Fruit fly (Drosophila melanogaster) whole organism, embryonic: Measurements from ENCODE around the gene CG32855.

Experiments used
- Aef1 ChIP-seq: fragments of 200-800 bp; sonication (Bioruptor generic); IDR thresholded peaks from 3 replicates; pipeline ENCODE4 v1.3.6; 2022; ENCODE audit warnings: missing biosample characterization, missing genetic modification characterization
- Asciz ChIP-seq: fragments of 200-800 bp; sonication (Bioruptor generic); optimal IDR thresholded peaks from 2 replicates; lab custom pipeline; 2017; ENCODE audit warnings: missing biosample characterization, mild to moderate bottlenecking, missing genetic modification characterization, missing genetic modification reagents
- BEAF-32 ChIP-seq: fragments of 200-800 bp; sonication (Bioruptor generic); optimal IDR thresholded peaks from 3 replicates; lab custom pipeline; 2017; ENCODE audit warnings: missing biosample characterization, missing genetic modification characterization, mild to moderate bottlenecking, moderate library complexity, missing genetic modification reagents
- BtbVII ChIP-seq: fragments of 200-800 bp; sonication (Bioruptor generic); optimal IDR thresholded peaks from 3 replicates; lab custom pipeline; 2017; ENCODE audit warnings: missing biosample characterization, mild to moderate bottlenecking, missing genetic modification characterization
- CG10366 ChIP-seq: fragments of 200-800 bp; sonication (Bioruptor generic); IDR thresholded peaks from 2 replicates; pipeline ENCODE4 v1.3.6; 2022; ENCODE audit warnings: missing biosample characterization, missing genetic modification characterization
- CG11398 ChIP-seq: fragments of 200-800 bp; sonication (Bioruptor generic); optimal IDR thresholded peaks from 2 replicates; lab custom pipeline; 2016; ENCODE audit warnings: missing biosample characterization, missing genetic modification characterization
- CG11456 ChIP-seq: fragments of 200-800 bp; sonication (Bioruptor generic); IDR thresholded peaks from 3 replicates; pipeline ENCODE4 v1.3.6; 2022; ENCODE audit warnings: missing biosample characterization, missing genetic modification characterization
- CG11504 ChIP-seq: fragments of 200-800 bp; sonication (Bioruptor generic); optimal IDR thresholded peaks from 3 replicates; lab custom pipeline; 2019; ENCODE audit warnings: missing biosample characterization, mild to moderate bottlenecking, missing genetic modification characterization, moderate library complexity
- CG11560 ChIP-seq: fragments of 200-800 bp; sonication (Bioruptor generic); IDR thresholded peaks from 3 replicates; pipeline ENCODE4 v1.3.6; 2022; ENCODE audit warnings: missing biosample characterization, missing genetic modification characterization
- CG12155 ChIP-seq: fragments of 200-800 bp; sonication (Bioruptor generic); optimal IDR thresholded peaks from 3 replicates; lab custom pipeline; 2016; ENCODE audit warnings: missing biosample characterization, missing genetic modification characterization
- CG12659 ChIP-seq: fragments of 200-800 bp; sonication (Bioruptor generic); optimal IDR thresholded peaks from 3 replicates; lab custom pipeline; 2017; ENCODE audit warnings: mild to moderate bottlenecking, missing biosample characterization, missing genetic modification reagents, missing genetic modification characterization
- CG13287 ChIP-seq: fragments of 200-800 bp; sonication (Bioruptor generic); IDR thresholded peaks from 2 replicates; pipeline ENCODE4 v1.3.6; 2022; ENCODE audit warnings: missing biosample characterization, missing genetic modification characterization; ENCODE audit not compliant: partially characterized antibody
- CG14710 ChIP-seq: fragments of 200-800 bp; sonication (Bioruptor generic); optimal IDR thresholded peaks from 3 replicates; lab custom pipeline; 2019; ENCODE audit warnings: missing biosample characterization, mild to moderate bottlenecking, missing genetic modification characterization, moderate library complexity
- CG14860 ChIP-seq: fragments of 200-800 bp; sonication (Bioruptor generic); IDR thresholded peaks from 3 replicates; pipeline ENCODE4 v1.3.6; 2022; ENCODE audit warnings: missing biosample characterization, missing genetic modification characterization; ENCODE audit not compliant: partially characterized antibody
- CG16815 ChIP-seq: fragments of 200-800 bp; sonication (Bioruptor generic); optimal IDR thresholded peaks from 3 replicates; lab custom pipeline; 2017; ENCODE audit warnings: missing biosample characterization, mild to moderate bottlenecking, missing genetic modification characterization
- CG18599 ChIP-seq: fragments of 200-800 bp; sonication (Bioruptor generic); optimal IDR thresholded peaks from 3 replicates; lab custom pipeline; 2017; ENCODE audit warnings: missing biosample characterization, missing genetic modification characterization, mild to moderate bottlenecking, moderate library complexity, missing genetic modification reagents
- CG2889 ChIP-seq: fragments of 200-800 bp; sonication (Bioruptor generic); IDR thresholded peaks from 3 replicates; pipeline ENCODE4 v1.3.6; 2022; ENCODE audit warnings: missing biosample characterization, missing genetic modification characterization
- CG31388 ChIP-seq: fragments of 200-800 bp; sonication (Bioruptor generic); optimal IDR thresholded peaks from 2 replicates; lab custom pipeline; 2016; ENCODE audit warnings: missing biosample characterization, missing genetic modification characterization
- CG6689 ChIP-seq: fragments of 200-800 bp; sonication (Bioruptor generic); IDR thresholded peaks from 2 replicates; pipeline ENCODE4 v1.3.6; 2022; ENCODE audit warnings: missing biosample characterization, missing genetic modification characterization
- CG7786 ChIP-seq: fragments of 200-800 bp; sonication (Bioruptor generic); optimal IDR thresholded peaks from 2 replicates; lab custom pipeline; 2016; ENCODE audit warnings: missing biosample characterization, missing genetic modification characterization
- CG7839 ChIP-seq: fragments of 200-800 bp; sonication (Bioruptor generic); optimal IDR thresholded peaks from 3 replicates; lab custom pipeline; 2018; ENCODE audit warnings: missing biosample characterization, mild to moderate bottlenecking, missing genetic modification characterization, moderate library complexity
- CG7963 ChIP-seq: fragments of 200-800 bp; sonication (Bioruptor generic); IDR thresholded peaks from 3 replicates; pipeline ENCODE4 v1.3.6; 2022; ENCODE audit warnings: missing biosample characterization, missing genetic modification characterization; ENCODE audit not compliant: partially characterized antibody
- CG9609 ChIP-seq: fragments of 200-800 bp; sonication (Bioruptor generic); optimal IDR thresholded peaks from 3 replicates; lab custom pipeline; 2016; ENCODE audit warnings: missing biosample characterization, missing genetic modification characterization
- CG9727 ChIP-seq: fragments of 200-800 bp; sonication (Bioruptor generic); optimal IDR thresholded peaks from 3 replicates; lab custom pipeline; 2017; ENCODE audit warnings: missing biosample characterization, mild to moderate bottlenecking, missing genetic modification characterization
- CG9797 ChIP-seq: fragments of 200-800 bp; sonication (Bioruptor generic); optimal IDR thresholded peaks from 3 replicates; lab custom pipeline; 2018; ENCODE audit warnings: missing biosample characterization, mild to moderate bottlenecking, missing genetic modification characterization
- Chrac-16 ChIP-seq: fragments of 200-800 bp; sonication (Bioruptor generic); optimal IDR thresholded peaks from 3 replicates; lab custom pipeline; 2016; ENCODE audit warnings: missing biosample characterization, missing genetic modification characterization
- Hey ChIP-seq: fragments of 200-800 bp; sonication (Bioruptor generic); optimal IDR thresholded peaks from 3 replicates; lab custom pipeline; 2018; ENCODE audit warnings: missing biosample characterization, mild to moderate bottlenecking, missing genetic modification characterization
- Med ChIP-seq: fragments of 200-800 bp; sonication (Bioruptor generic); peaks from one replicate; lab custom pipeline; 2016; ENCODE audit warnings: missing biosample characterization, missing genetic modification characterization, mild to moderate bottlenecking, inconsistent platforms, moderate library complexity
- NFAT ChIP-seq: fragments of 200-800 bp; sonication (Bioruptor generic); IDR thresholded peaks from 2 replicates; pipeline ENCODE4 v1.3.6; 2022; ENCODE audit warnings: missing biosample characterization, missing genetic modification characterization
- Optix ChIP-seq: fragments of 200-800 bp; sonication (Bioruptor generic); IDR thresholded peaks from 3 replicates; pipeline ENCODE4 v1.3.6; 2022; ENCODE audit warnings: missing biosample characterization, missing genetic modification characterization
- ato ChIP-seq: fragments of 200-800 bp; sonication (Bioruptor generic); IDR thresholded peaks from 2 replicates; pipeline ENCODE4 v1.3.6; 2022; ENCODE audit warnings: missing biosample characterization, missing genetic modification characterization; ENCODE audit not compliant: partially characterized antibody
- az2 ChIP-seq: fragments of 200-800 bp; sonication (Bioruptor generic); optimal IDR thresholded peaks from 3 replicates; lab custom pipeline; 2016; ENCODE audit warnings: missing biosample characterization, missing genetic modification characterization
- bcd ChIP-seq: fragments of 200-800 bp; sonication (Bioruptor generic); optimal IDR thresholded peaks from 2 replicates; lab custom pipeline; 2017; ENCODE audit warnings: missing biosample characterization, mild to moderate bottlenecking, missing genetic modification characterization
- bowl ChIP-seq: fragments of 200-800 bp; sonication (Bioruptor generic); IDR thresholded peaks from 2 replicates; pipeline ENCODE4 v1.3.6; 2022; ENCODE audit warnings: missing biosample characterization, missing genetic modification characterization
- cwo ChIP-seq: fragments of 200-800 bp; sonication (Bioruptor generic); optimal IDR thresholded peaks from 3 replicates; lab custom pipeline; 2017; ENCODE audit warnings: missing biosample characterization, missing genetic modification characterization, mild to moderate bottlenecking, moderate library complexity, missing genetic modification reagents
- dpn ChIP-seq, 2 experiments: fragments of 200-800 bp; sonication (Bioruptor generic); optimal IDR thresholded peaks; 3 replicates each; lab custom pipeline; 2016; ENCODE audit warnings: missing biosample characterization in 2 of 2, missing genetic modification characterization in 2 of 2
- esg ChIP-seq: fragments of 200-800 bp; sonication (Bioruptor generic); conservative IDR thresholded peaks from 2 replicates; pipeline ENCODE4 v1.3.6; 2022; ENCODE audit warnings: missing biosample characterization, missing genetic modification characterization
- fru ChIP-seq: fragments of >200 bp; optimal IDR thresholded peaks from 2 replicates; lab custom pipeline; 2017
- gcm2 ChIP-seq: fragments of 200-800 bp; sonication (Bioruptor generic); optimal IDR thresholded peaks from 2 replicates; lab custom pipeline; 2016; ENCODE audit warnings: missing biosample characterization, missing genetic modification characterization
- hb ChIP-seq: fragments of 200-800 bp; sonication (Bioruptor generic); IDR thresholded peaks from 3 replicates; pipeline ENCODE4 v1.3.6; 2022; ENCODE audit warnings: missing biosample characterization, missing genetic modification characterization; ENCODE audit not compliant: partially characterized antibody
- jumu ChIP-seq: fragments of 200-800 bp; sonication (Bioruptor generic); optimal IDR thresholded peaks from 3 replicates; lab custom pipeline; 2016; ENCODE audit warnings: missing biosample characterization, missing genetic modification characterization
- nerfin-2 ChIP-seq: fragments of 200-800 bp; sonication (Bioruptor generic); IDR thresholded peaks from 2 replicates; pipeline ENCODE4 v1.3.6; 2022; ENCODE audit warnings: missing biosample characterization, missing genetic modification characterization; ENCODE audit not compliant: partially characterized antibody
- pnt ChIP-seq: fragments of 200-800 bp; sonication (Bioruptor generic); optimal IDR thresholded peaks from 3 replicates; lab custom pipeline; 2016; ENCODE audit warnings: missing biosample characterization, missing genetic modification characterization
- row ChIP-seq: fragments of 200-800 bp; sonication (Bioruptor generic); IDR thresholded peaks from 3 replicates; pipeline ENCODE4 v1.3.6; 2022; ENCODE audit warnings: missing biosample characterization, missing genetic modification characterization
- run ChIP-seq: fragments of 200-800 bp; sonication (Bioruptor generic); optimal IDR thresholded peaks from 3 replicates; lab custom pipeline; 2018; ENCODE audit warnings: missing biosample characterization, mild to moderate bottlenecking, missing genetic modification characterization
- slbo ChIP-seq: fragments of 200-800 bp; sonication (Bioruptor generic); IDR thresholded peaks from 2 replicates; pipeline ENCODE4 v1.3.6; 2022; ENCODE audit warnings: missing biosample characterization, missing genetic modification characterization
- tgo ChIP-seq: fragments of 200-800 bp; sonication (Bioruptor generic); IDR thresholded peaks from 3 replicates; pipeline ENCODE4 v1.3.6; 2022; ENCODE audit warnings: missing biosample characterization, missing genetic modification characterization
- tna ChIP-seq: fragments of 200-800 bp; sonication (Bioruptor generic); IDR thresholded peaks from 2 replicates; pipeline ENCODE4 v1.3.6; 2022; ENCODE audit warnings: missing biosample characterization, missing genetic modification characterization; ENCODE audit not compliant: partially characterized antibody
- trem ChIP-seq: fragments of 200-800 bp; optimal IDR thresholded peaks from 3 replicates; lab custom pipeline; 2019; ENCODE audit warnings: missing biosample characterization, mild to moderate bottlenecking, missing genetic modification characterization, moderate library complexity
- zfh1 ChIP-seq: fragments of 200-800 bp; sonication (Bioruptor generic); IDR thresholded peaks from 3 replicates; pipeline ENCODE4 v1.3.6; 2022; ENCODE audit warnings: missing biosample characterization, missing genetic modification characterization

The CG32855 gene

DNA sequence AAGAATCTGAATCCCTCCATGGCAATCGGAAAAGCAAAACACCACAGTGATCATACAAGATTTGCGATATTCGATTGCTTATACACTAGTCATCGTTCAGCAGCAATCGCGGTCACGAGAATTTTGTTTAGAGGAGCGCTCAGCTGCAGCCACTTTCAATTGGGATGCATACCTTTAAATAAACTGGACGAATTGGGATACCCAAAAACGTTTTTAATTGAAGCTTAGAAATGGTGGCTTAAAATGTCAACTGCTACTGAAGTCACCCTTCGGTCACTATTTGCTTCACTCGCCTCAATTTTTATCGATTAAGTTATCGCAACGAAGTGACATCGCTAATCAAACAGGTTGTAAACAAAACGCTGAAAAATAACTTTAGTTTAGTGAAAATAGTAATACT, 31.4 kb downstream of the CG32855 start, which contains the start of the genes IKKbeta and CG5013 (continued):
- TF ChIP-seq Optix (GFP tag; lab: Robert Waterston, UW), result 0 out of 3 replicates have a peak, but pooled peaks have one; percentile 34
- peak; percentile 60; the same call in 2 of the 3 replicates for TF ChIP-seq CG2889 (GFP tag; lab: Robert Waterston, UW)
- peak; percentile 73 for TF ChIP-seq jumu
- no peak for TF ChIP-seq CG16815 (GFP tag; lab: Kevin White, UChicago)
- TF ChIP-seq tna (GFP tag; lab: Robert Waterston, UW), result peak; percentile 53
- TF ChIP-seq CG13287 (GFP tag; lab: Robert Waterston, UW), result peak; percentile 85
- no peak for TF ChIP-seq Asciz
- TF ChIP-seq trem (tag; lab: Kevin White, UChicago), result peak; percentile 74
- TF ChIP-seq zfh1 (GFP tag; lab: Robert Waterston, UW), result 0 out of 3 replicates have a peak, but pooled peaks have one; percentile 34
- TF ChIP-seq bcd (GFP tag; lab: Kevin White, UChicago), result peak; percentile 31
- TF ChIP-seq CG18599 (GFP tag; lab: Kevin White, UChicago), result no peak
- TF ChIP-seq CG11560 (tag; lab: Robert Waterston, UW), result peak; percentile 95
- TF ChIP-seq BEAF-32 (GFP tag; lab: Kevin White, UChicago), result peak; percentile 89
- peak; percentile 48 for TF ChIP-seq CG9727 (GFP tag; lab: Kevin White, UChicago)
- TF ChIP-seq gcm2 (GFP tag; lab: Kevin White, UChicago), result no peak
- peak; percentile 26 for TF ChIP-seq az2 (GFP tag; lab: Kevin White, UChicago)
- TF ChIP-seq fru, result no peak
- TF ChIP-seq CG11398 (GFP tag; lab: Kevin White, UChicago), result peak; percentile 21
- peak; percentile 75 for TF ChIP-seq CG14710 (tag; lab: Kevin White, UChicago)
- 0 out of 2 replicates have a peak, but pooled peaks have one; percentile 41 for TF ChIP-seq NFAT (GFP tag; lab: Robert Waterston, UW)
- peak; percentile 14 for TF ChIP-seq pnt (GFP tag; lab: Kevin White, UChicago)
- no peak for TF ChIP-seq CG7839
- TF ChIP-seq BtbVII, result no peak
- TF ChIP-seq CG7963 (GFP tag; lab: Robert Waterston, UW), result peak; percentile 73
- TF ChIP-seq run, result no peak
- 0 out of 3 replicates have a peak, but pooled peaks have one; percentile 45 for TF ChIP-seq CG11456 (GFP tag; lab: Robert Waterston, UW)
- peak; percentile 53 for TF ChIP-seq CG11504 (tag; lab: Kevin White, UChicago)
- TF ChIP-seq Med (GFP tag; lab: Kevin White, UChicago), result peak; percentile 92
- TF ChIP-seq nerfin-2 (GFP tag; lab: Robert Waterston, UW), result no peak; the same call in none of the 2 replicates
- no peak; the same call in 1 of the 2 replicates for TF ChIP-seq esg (GFP tag; lab: Robert Waterston, UW)
- TF ChIP-seq CG9609 (GFP tag; lab: Kevin White, UChicago), result peak; percentile 41
- peak; percentile 36; the same call in 2 of the 3 replicates for TF ChIP-seq Aef1
- peak; percentile 67 to 68 for TF ChIP-seq dpn (GFP tag; optimal IDR thresholded peaks at IDR 0.05; lab: Kevin White, UChicago)
- TF ChIP-seq tgo, result peak; percentile 28; the same call in 1 of the 3 replicates
- TF ChIP-seq CG31388 (GFP tag; lab: Kevin White, UChicago), result no peak
- peak; percentile 23 for TF ChIP-seq CG9797 (GFP tag; lab: Kevin White, UChicago)
- TF ChIP-seq ato, result peak; percentile 48; the same call in 1 of the 2 replicates
- TF ChIP-seq Chrac-16 (GFP tag; lab: Kevin White, UChicago), result peak; percentile 46
- TF ChIP-seq CG14860 (GFP tag; lab: Robert Waterston, UW), result peak; percentile 85
- TF ChIP-seq CG10366 (GFP tag; lab: Robert Waterston, UW), result peak; percentile 29; the same call in 1 of the 2 replicates
- TF ChIP-seq slbo (GFP tag; lab: Robert Waterston, UW), result peak; percentile 72
- no peak for TF ChIP-seq Hey
- TF ChIP-seq hb (GFP tag; lab: Robert Waterston, UW), result peak; percentile 80
- TF ChIP-seq CG6689 (GFP tag; lab: Robert Waterston, UW), result 0 out of 2 replicates have a peak, but pooled peaks have one; percentile 41
- peak; percentile 67 for TF ChIP-seq CG7786
- peak; percentile 92 for TF ChIP-seq row (GFP tag; lab: Robert Waterston, UW)
- no peak for TF ChIP-seq bowl (GFP tag; lab: Robert Waterston, UW)
- peak; percentile 42 for TF ChIP-seq CG12155 (GFP tag; lab: Kevin White, UChicago)
- no peak for TF ChIP-seq cwo (GFP tag; lab: Kevin White, UChicago)
- peak; percentile 75 for TF ChIP-seq CG12659 (GFP tag; lab: Kevin White, UChicago)
